Fruit fly (Drosophila melanogaster) whole organism: ENCODE measurements around the gene Cyp4ac3.

Experiments
- CG8478 ChIP-seq: fragments of >200 bp; optimal IDR thresholded peaks from 2 replicates; lab custom pipeline; 2018; ENCODE audit warnings: inconsistent platforms
- Dll ChIP-seq: fragments of >200 bp; optimal IDR thresholded peaks from 2 replicates; lab custom pipeline; 2017
- EcR ChIP-seq, 2 experiments: fragments of >200 bp; optimal IDR thresholded peaks; 2 replicates each; lab custom pipeline; 2017; ENCODE audit warnings: missing biosample characterization in 2 of 2, missing genetic modification characterization in 2 of 2, missing genetic modification reagents in 2 of 2
- pan ChIP-seq: fragments of >200 bp; optimal IDR thresholded peaks from 2 replicates; lab custom pipeline; 2017
- psq ChIP-seq: fragments of >200 bp; optimal IDR thresholded peaks from 2 replicates; lab custom pipeline; 2017
- usp ChIP-seq: fragments of >200 bp; optimal IDR thresholded peaks from 2 replicates; lab custom pipeline; 2017; ENCODE audit warnings: missing biosample characterization, missing genetic modification characterization, mixed read lengths

Gene Cyp4ac3

dm6 chr2L:5261223-5261984 is 6.9 kb upstream of the Cyp4ac3 start:
- TF ChIP-seq psq (lab: Kevin White, UChicago) (no peak), usp (GFP tag; lab: Kevin White, UChicago) (no peak), EcR (GFP tag; optimal IDR thresholded peaks at IDR 0.05; lab: Kevin White, UChicago) (no peak), CG8478 (lab: Kevin White, UChicago) (no peak), pan (no peak), Dll (lab: Kevin White, UChicago) (no peak)

DNA sequence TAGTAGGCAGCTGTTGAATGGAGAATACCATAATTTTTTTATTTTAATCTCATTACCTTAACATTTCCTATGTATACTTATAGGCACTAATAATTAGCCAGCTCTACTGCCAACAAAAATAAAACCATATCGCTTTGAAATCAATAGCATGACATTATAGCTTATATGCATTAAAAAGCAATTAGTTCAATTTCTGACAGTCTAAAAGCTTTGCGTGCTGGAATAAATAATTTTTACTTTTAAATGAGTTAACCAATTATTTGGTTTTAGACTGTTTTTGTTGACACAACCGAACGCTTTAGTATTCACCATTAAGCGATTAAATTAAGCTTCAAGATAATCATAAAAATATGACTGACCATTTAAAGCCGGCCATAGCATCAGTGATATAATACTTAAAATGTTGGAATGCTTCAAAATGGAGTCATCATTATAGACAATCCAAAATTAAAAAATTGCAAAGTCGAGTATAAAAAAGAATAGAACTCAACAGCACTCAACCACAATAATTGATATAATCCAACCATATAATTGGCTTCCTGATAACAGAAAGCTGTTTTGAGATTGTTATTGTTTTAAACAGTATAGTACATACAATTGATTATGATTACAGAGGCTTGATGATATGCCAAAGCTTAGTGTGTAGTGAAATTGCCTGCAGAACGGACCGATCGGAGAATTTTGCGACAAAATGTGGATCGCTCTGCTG is 4.8 kb upstream of the Cyp4ac3 start, which contains the start of gene Cyp4ac1:
Cyp4ac1 (plus strand) TSS at position 659 of the 709 bp plus-strand sequence.
- TF ChIP-seq CG8478 (lab: Kevin White, UChicago), result no peak
- no peak for TF ChIP-seq EcR (GFP tag; optimal IDR thresholded peaks at IDR 0.05; lab: Kevin White, UChicago)
- no peak for TF ChIP-seq Dll (lab: Kevin White, UChicago)
- no peak for TF ChIP-seq usp (GFP tag; lab: Kevin White, UChicago)
- no peak for TF ChIP-seq pan
- no peak for TF ChIP-seq psq (lab: Kevin White, UChicago)

- TF ChIP-seq psq (lab: Kevin White, UChicago), result no peak
- TF ChIP-seq pan, result no peak
- TF ChIP-seq EcR (GFP tag; optimal IDR thresholded peaks at IDR 0.05; lab: Kevin White, UChicago), result no peak
- no peak for TF ChIP-seq usp (GFP tag; lab: Kevin White, UChicago)
- no peak for TF ChIP-seq Dll (lab: Kevin White, UChicago)
- TF ChIP-seq CG8478 (lab: Kevin White, UChicago), result no peak
These were observed 4.1 kb upstream of the Cyp4ac3 start for dm6 chr2L:5264157-5264556.

DNA sequence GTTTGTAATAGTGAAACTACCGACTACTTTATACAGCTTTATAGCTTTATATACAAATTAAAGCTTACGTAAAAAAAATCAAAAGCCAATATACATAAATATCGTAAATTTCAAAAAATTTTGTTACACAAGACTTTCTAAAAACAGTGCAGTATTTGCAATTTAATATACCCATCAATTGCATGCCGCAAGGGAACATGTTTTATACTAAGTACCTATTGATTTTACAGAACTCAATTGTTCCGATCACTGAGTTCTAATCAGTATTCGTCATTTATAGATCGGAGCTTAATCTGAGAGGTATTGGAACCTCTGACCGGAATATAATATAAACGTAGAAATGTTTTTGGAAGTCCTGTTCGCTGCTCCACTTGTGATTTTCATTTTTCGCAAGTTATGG is 2.2 kb upstream of the Cyp4ac3 start, which contains the start of gene Cyp4ac2:
Cyp4ac2 (plus strand) TSS at position 301 of the 400 bp plus-strand sequence.
- no peak for TF ChIP-seq psq (lab: Kevin White, UChicago)
- TF ChIP-seq usp (GFP tag; lab: Kevin White, UChicago), result no peak
- no peak for TF ChIP-seq EcR (GFP tag; optimal IDR thresholded peaks at IDR 0.05; lab: Kevin White, UChicago)
- TF ChIP-seq Dll (lab: Kevin White, UChicago), result no peak
- TF ChIP-seq pan, result no peak
- TF ChIP-seq CG8478 (lab: Kevin White, UChicago), result no peak

DNA sequence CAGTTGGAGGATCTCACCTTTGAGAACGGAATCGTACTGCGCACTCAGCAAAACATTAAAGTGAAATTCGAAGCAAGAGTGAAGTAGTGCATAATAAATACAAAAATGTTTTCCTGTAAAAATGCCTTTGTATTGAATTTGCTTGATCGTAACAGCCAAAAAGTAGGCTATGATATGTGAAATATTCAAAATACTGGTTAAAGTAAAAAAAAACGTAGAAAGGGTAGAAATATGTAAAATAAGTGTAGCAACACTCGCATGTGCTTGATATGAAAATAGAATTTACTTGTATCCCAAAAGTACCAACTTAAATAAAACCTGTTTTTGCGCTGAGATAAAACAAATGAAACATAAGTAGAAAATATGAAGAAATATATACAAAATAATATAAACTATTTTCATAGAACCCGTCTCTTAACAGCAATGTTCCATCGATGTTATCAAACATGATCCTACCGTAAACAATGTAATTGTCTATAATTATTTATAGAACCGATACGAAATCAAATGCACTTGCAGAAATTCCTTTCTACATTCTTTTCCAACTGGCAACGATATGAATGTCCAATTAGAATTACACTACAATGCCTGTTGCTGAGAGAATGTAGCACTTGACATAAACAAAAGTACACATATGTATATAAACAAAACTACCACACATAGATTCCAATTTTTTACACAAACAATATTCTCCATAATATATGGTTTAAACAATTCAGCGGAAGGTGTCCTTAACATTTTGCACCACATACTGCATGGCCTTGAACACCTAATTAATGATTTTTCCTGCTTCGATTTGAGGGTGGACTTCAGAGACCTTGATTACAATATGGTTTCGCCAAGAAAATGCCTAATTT is 2.1 kb downstream of the Cyp4ac3 start:
- TF ChIP-seq Dll (lab: Kevin White, UChicago), result no peak
- TF ChIP-seq pan, result no peak
- no peak for TF ChIP-seq psq (lab: Kevin White, UChicago)
- no peak for TF ChIP-seq EcR (GFP tag; optimal IDR thresholded peaks at IDR 0.05; lab: Kevin White, UChicago)
- no peak for TF ChIP-seq usp (GFP tag; lab: Kevin White, UChicago)
- TF ChIP-seq CG8478 (lab: Kevin White, UChicago), result no peak

DNA sequence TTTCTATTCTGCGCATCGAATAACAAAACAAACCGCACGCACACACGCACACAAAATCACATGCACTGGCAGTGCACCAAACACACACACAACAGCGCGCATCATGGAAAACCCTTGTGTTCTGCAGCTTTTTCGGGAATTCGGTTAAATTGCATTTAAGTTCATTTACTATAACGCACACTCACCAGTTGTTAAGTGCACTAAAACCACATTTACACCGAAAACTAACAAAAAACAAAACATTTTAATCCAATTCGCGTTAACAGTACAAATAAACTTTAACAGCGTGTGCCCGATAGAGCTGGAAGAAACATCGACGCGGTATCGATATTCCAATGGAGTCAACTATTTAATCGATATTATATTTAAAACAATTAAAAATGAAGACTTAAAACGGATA is 2.8 kb downstream of the Cyp4ac3 start, which contains the start of gene tkv:
tkv (minus strand) TSS at position 304 of the 400 bp plus-strand sequence.
- no peak for TF ChIP-seq CG8478 (lab: Kevin White, UChicago)
- TF ChIP-seq pan, result no peak
- TF ChIP-seq EcR (GFP tag; optimal IDR thresholded peaks at IDR 0.05; lab: Kevin White, UChicago), result no peak
- no peak for TF ChIP-seq Dll (lab: Kevin White, UChicago)
- TF ChIP-seq usp (GFP tag; lab: Kevin White, UChicago), result no peak
- TF ChIP-seq psq (lab: Kevin White, UChicago), result no peak

DNA sequence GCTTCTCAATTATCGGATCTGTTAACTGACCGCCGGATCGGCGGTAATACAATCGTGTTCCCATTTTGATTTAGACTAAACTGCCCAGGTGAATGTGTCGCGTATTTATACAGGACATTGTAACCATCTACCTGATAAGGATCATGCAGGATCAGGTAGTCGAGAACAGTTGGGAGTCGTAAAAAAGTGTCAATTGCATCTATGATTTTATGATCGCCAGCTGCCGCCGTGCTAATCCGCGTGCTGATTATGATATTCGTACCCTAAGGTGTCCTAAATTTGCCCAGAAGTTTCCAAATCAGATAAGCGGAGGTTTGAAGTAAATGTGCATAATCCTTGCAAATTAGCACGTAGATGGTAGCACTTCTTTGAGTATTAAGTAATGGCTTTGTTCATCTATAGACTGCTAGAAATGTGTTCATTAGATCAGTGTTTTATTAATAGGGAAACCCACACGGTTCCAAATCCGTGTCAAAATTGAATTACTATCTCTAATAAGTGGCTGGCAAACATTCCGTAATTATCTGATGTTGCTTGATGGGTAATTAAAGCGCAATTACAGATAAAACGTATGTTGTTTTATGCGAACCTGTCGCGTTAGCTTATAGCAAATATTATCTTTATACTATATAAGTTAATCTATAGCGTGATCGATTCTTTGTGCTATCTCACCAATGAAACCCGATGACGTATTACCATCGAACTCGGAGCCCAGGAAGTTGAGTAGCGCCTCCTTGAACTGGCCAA is 9.1 kb downstream of the Cyp4ac3 start:
- TF ChIP-seq EcR (GFP tag; optimal IDR thresholded peaks at IDR 0.05; lab: Kevin White, UChicago) (no peak), Dll (lab: Kevin White, UChicago) (no peak), psq (lab: Kevin White, UChicago) (no peak), pan (no peak), usp (GFP tag; lab: Kevin White, UChicago) (no peak), CG8478 (lab: Kevin White, UChicago) (no peak)

DNA sequence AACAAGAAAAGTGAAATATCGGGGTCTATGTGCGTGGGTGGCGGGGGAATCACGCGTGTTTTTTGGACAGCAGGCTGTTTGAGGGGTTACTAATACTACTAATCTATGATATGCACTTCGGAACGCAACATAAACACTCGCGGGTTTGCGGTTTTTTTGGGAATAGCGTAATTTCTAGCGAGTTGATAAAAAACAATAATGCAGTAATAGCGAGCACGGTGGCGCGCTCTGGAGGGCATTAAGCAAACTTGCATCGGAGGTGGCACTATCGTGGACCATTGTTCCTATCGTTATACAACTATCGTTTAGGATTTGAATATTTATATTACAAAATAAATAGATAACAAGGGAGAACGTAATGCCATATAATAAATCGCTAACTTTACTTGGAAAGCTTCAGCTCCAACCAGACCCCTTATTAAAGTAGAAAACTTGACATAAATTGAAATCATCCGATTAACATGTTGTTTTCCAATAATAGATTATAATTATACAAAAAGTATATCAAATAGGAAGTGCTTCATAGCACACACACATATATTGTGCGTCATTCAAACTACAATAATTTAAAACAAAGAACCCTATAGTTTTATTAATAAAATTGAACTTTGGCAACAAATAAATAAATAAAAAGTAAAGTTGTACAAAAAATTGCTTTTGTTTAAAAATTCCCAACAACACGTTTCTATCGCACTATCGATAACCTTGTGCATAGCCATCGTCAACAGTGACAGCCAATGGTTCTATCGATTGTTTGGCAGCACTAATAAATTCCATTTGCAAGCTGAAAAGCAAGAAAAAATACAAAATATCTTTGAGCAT is 10.2 kb downstream of the Cyp4ac3 start, which contains the start of the genes Nin and Bub1:
Nin (minus strand) TSS at position 240 of the 822 bp plus-strand sequence.
Bub1 (plus strand) TSS at position 557 of the 822 bp plus-strand sequence.
- TF ChIP-seq Dll (lab: Kevin White, UChicago) (no peak), EcR (GFP tag; optimal IDR thresholded peaks at IDR 0.05; lab: Kevin White, UChicago) (no peak), CG8478 (lab: Kevin White, UChicago) (no peak), usp (GFP tag; lab: Kevin White, UChicago) (no peak), pan (no peak), psq (lab: Kevin White, UChicago) (no peak)

DNA sequence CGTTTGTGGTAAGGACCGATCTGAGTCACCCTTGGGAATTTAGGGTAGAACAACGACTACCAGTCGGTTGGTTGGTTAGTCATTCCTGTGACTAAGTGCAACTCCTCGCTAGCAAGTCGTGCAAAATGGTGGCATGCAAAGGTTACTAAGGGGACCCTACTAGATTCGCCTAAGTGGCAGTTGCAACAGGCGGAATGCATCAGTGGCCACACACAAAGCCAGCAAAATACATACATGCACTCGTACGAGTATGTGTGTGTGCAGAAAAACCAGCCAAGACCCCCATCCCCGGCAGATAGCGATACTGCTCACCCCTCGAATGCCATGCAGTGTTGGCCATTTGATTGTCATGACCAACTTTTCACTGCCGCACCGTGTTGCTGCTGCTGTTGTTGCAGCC is 16.5 kb downstream of the Cyp4ac3 start:
- TF ChIP-seq psq (lab: Kevin White, UChicago), result no peak
- no peak for TF ChIP-seq CG8478 (lab: Kevin White, UChicago)
- TF ChIP-seq usp (GFP tag; lab: Kevin White, UChicago), result no peak
- TF ChIP-seq EcR (GFP tag; optimal IDR thresholded peaks at IDR 0.05; lab: Kevin White, UChicago), result no peak
- no peak for TF ChIP-seq Dll (lab: Kevin White, UChicago)
- no peak for TF ChIP-seq pan
